Fruit fly (Drosophila melanogaster) whole organism, embryonic: Measurements from ENCODE around the gene trbl.

ENCODE experiments used
- B-H1 ChIP-seq: fragments of 200-800 bp; sonication (Bioruptor generic); IDR thresholded peaks from 3 replicates; pipeline ENCODE4 v1.3.6; 2022; ENCODE audit warnings: missing biosample characterization, missing genetic modification characterization
- CG10209 ChIP-seq: fragments of 200-800 bp; sonication (Bioruptor generic); optimal IDR thresholded peaks from 3 replicates; lab custom pipeline; 2017; ENCODE audit warnings: missing biosample characterization, mild to moderate bottlenecking, missing genetic modification characterization, missing genetic modification reagents
- CG1024 ChIP-seq: fragments of 200-800 bp; sonication (Bioruptor generic); IDR thresholded peaks from 2 replicates; pipeline ENCODE4 v1.3.6; 2022; ENCODE audit warnings: missing biosample characterization, missing genetic modification characterization
- CG11695 ChIP-seq: fragments of 200-800 bp; sonication (Bioruptor generic); IDR thresholded peaks from 3 replicates; pipeline ENCODE4 v1.3.6; 2022; ENCODE audit warnings: missing biosample characterization, missing genetic modification characterization
- CG11696 ChIP-seq: fragments of 200-800 bp; sonication (Bioruptor generic); IDR thresholded peaks from 2 replicates; pipeline ENCODE4 v1.3.6; 2022; ENCODE audit warnings: missing biosample characterization, missing genetic modification characterization
- CG12299 ChIP-seq: fragments of 200-800 bp; sonication (Bioruptor generic); optimal IDR thresholded peaks from 2 replicates; lab custom pipeline; 2018; ENCODE audit warnings: missing biosample characterization, mild to moderate bottlenecking, missing genetic modification characterization
- CG12391 ChIP-seq: fragments of 200-800 bp; sonication (Bioruptor generic); optimal IDR thresholded peaks from 3 replicates; lab custom pipeline; 2018; ENCODE audit warnings: missing biosample characterization, mild to moderate bottlenecking, missing genetic modification characterization, moderate library complexity
- CG15479 ChIP-seq: fragments of 200-800 bp; sonication (Bioruptor generic); optimal IDR thresholded peaks from 3 replicates; lab custom pipeline; 2019; ENCODE audit warnings: missing biosample characterization, mild to moderate bottlenecking, missing genetic modification characterization, moderate library complexity
- CG15601 ChIP-seq: fragments of 200-800 bp; sonication (Bioruptor generic); optimal IDR thresholded peaks from 3 replicates; lab custom pipeline; 2019; ENCODE audit warnings: missing biosample characterization, mild to moderate bottlenecking, missing genetic modification characterization, moderate library complexity
- CG17186 ChIP-seq: fragments of 200-800 bp; sonication (Bioruptor generic); optimal IDR thresholded peaks from 3 replicates; lab custom pipeline; 2017; ENCODE audit warnings: missing biosample characterization, missing genetic modification reagents, missing genetic modification characterization
- CG17568 ChIP-seq: fragments of 200-800 bp; sonication (Bioruptor generic); optimal IDR thresholded peaks from 2 replicates; lab custom pipeline; 2018; ENCODE audit warnings: missing biosample characterization, mild to moderate bottlenecking, missing genetic modification characterization, moderate library complexity
- CG1792 ChIP-seq: fragments of 200-800 bp; sonication (Bioruptor generic); optimal IDR thresholded peaks from 2 replicates; lab custom pipeline; 2016; ENCODE audit warnings: missing biosample characterization, missing genetic modification characterization
- CG1832 ChIP-seq: fragments of 200-800 bp; sonication (Bioruptor generic); optimal IDR thresholded peaks from 2 replicates; lab custom pipeline; 2017; ENCODE audit warnings: missing biosample characterization, mild to moderate bottlenecking, missing genetic modification characterization, inconsistent platforms
- CG18599 ChIP-seq: fragments of 200-800 bp; sonication (Bioruptor generic); optimal IDR thresholded peaks from 3 replicates; lab custom pipeline; 2017; ENCODE audit warnings: missing biosample characterization, missing genetic modification characterization, mild to moderate bottlenecking, moderate library complexity, missing genetic modification reagents
- CG2116 ChIP-seq: fragments of 200-800 bp; sonication (Bioruptor generic); optimal IDR thresholded peaks from 3 replicates; lab custom pipeline; 2018; ENCODE audit warnings: missing biosample characterization, mild to moderate bottlenecking, missing genetic modification characterization
- CG32532 ChIP-seq: fragments of 200-800 bp; sonication (Bioruptor generic); IDR thresholded peaks from 2 replicates; pipeline ENCODE4 v1.3.6; 2022; ENCODE audit warnings: missing biosample characterization, missing genetic modification characterization
- CG3726 ChIP-seq: fragments of 200-800 bp; sonication (Bioruptor generic); IDR thresholded peaks from 3 replicates; pipeline ENCODE4, ENCODE4 v1.3.6; 2022; ENCODE audit warnings: missing biosample characterization, missing genetic modification characterization
- CG6765 ChIP-seq: fragments of 200-800 bp; sonication (Bioruptor generic); optimal IDR thresholded peaks from 3 replicates; lab custom pipeline; 2017; ENCODE audit warnings: missing biosample characterization, mild to moderate bottlenecking, missing genetic modification characterization
- CG7839 ChIP-seq: fragments of 200-800 bp; sonication (Bioruptor generic); optimal IDR thresholded peaks from 3 replicates; lab custom pipeline; 2018; ENCODE audit warnings: missing biosample characterization, mild to moderate bottlenecking, missing genetic modification characterization, moderate library complexity
- CG7987 ChIP-seq: fragments of 200-800 bp; sonication (Bioruptor generic); optimal IDR thresholded peaks from 2 replicates; lab custom pipeline; 2018; ENCODE audit warnings: missing biosample characterization, mild to moderate bottlenecking, missing genetic modification characterization, moderate library complexity
- CG8924 ChIP-seq: fragments of 200-800 bp; optimal IDR thresholded peaks from 3 replicates; lab custom pipeline; 2019; ENCODE audit warnings: missing biosample characterization, mild to moderate bottlenecking, missing genetic modification characterization, moderate library complexity
- CG9609 ChIP-seq: fragments of 200-800 bp; sonication (Bioruptor generic); optimal IDR thresholded peaks from 3 replicates; lab custom pipeline; 2016; ENCODE audit warnings: missing biosample characterization, missing genetic modification characterization
- Dref ChIP-seq: fragments of 200-800 bp; sonication (Bioruptor generic); IDR thresholded peaks from 2 replicates; pipeline ENCODE4 v1.3.6; 2022; ENCODE audit warnings: missing biosample characterization, missing genetic modification characterization
- E2f1 ChIP-seq: fragments of 200-800 bp; sonication (Bioruptor generic); IDR thresholded peaks from 2 replicates; pipeline ENCODE4 v1.3.6; 2022; ENCODE audit warnings: missing biosample characterization, missing genetic modification characterization
- Ets97D ChIP-seq: fragments of 200-800 bp; sonication (Bioruptor generic); optimal IDR thresholded peaks from 3 replicates; lab custom pipeline; 2016; ENCODE audit warnings: missing biosample characterization, missing genetic modification characterization
- H2.0 ChIP-seq: fragments of 200-800 bp; sonication (Bioruptor generic); IDR thresholded peaks from 2 replicates; pipeline ENCODE4 v1.3.6; 2022; ENCODE audit warnings: missing biosample characterization, missing genetic modification characterization
- Kr ChIP-seq: fragments of 200-800 bp; sonication (Bioruptor generic); optimal IDR thresholded peaks from 2 replicates; lab custom pipeline; 2017; ENCODE audit warnings: missing biosample characterization, mild to moderate bottlenecking, missing genetic modification characterization
- Mad ChIP-seq: fragments of 200-800 bp; sonication (Bioruptor generic); optimal IDR thresholded peaks from 2 replicates; lab custom pipeline; 2016; ENCODE audit warnings: missing biosample characterization, missing genetic modification characterization
- NfI ChIP-seq: fragments of 200-800 bp; sonication (Bioruptor generic); optimal IDR thresholded peaks from 3 replicates; lab custom pipeline; 2018; ENCODE audit warnings: missing biosample characterization, mild to moderate bottlenecking, missing genetic modification characterization, moderate library complexity
- Pdp1 ChIP-seq, 2 experiments: fragments of 200-800 bp; sonication (Bioruptor generic); optimal IDR thresholded peaks; 3 replicates each; lab custom pipeline; 2016; ENCODE audit warnings: missing biosample characterization in 2 of 2, missing genetic modification characterization in 2 of 2, mild to moderate bottlenecking in 1 of 2, moderate library complexity in 1 of 2
- aop ChIP-seq: fragments of 200-800 bp; sonication (Bioruptor generic); IDR thresholded peaks from 2 replicates; pipeline ENCODE4 v1.3.6; 2022; ENCODE audit warnings: missing biosample characterization, missing genetic modification characterization
- btn ChIP-seq: fragments of 200-800 bp; sonication (Bioruptor generic); optimal IDR thresholded peaks from 2 replicates; lab custom pipeline; 2016; ENCODE audit warnings: missing biosample characterization, missing genetic modification characterization
- corto ChIP-seq: fragments of 200-800 bp; sonication (Bioruptor generic); optimal IDR thresholded peaks from 2 replicates; lab custom pipeline; 2016; ENCODE audit warnings: missing biosample characterization, mild to moderate bottlenecking, missing genetic modification characterization, moderate library complexity
- da ChIP-seq: fragments of 200-800 bp; sonication (Bioruptor generic); optimal IDR thresholded peaks from 2 replicates; lab custom pipeline; 2016; ENCODE audit warnings: missing biosample characterization, missing genetic modification characterization
- en ChIP-seq: fragments of 200-800 bp; sonication (Bioruptor generic); optimal IDR thresholded peaks from 2 replicates; lab custom pipeline; 2016; ENCODE audit warnings: missing biosample characterization, missing genetic modification characterization
- fru ChIP-seq: fragments of >200 bp; optimal IDR thresholded peaks from 2 replicates; lab custom pipeline; 2017
- ftz-f1 ChIP-seq: fragments of 200-800 bp; sonication (Bioruptor generic); optimal IDR thresholded peaks from 2 replicates; lab custom pipeline; 2016; ENCODE audit warnings: missing biosample characterization, missing genetic modification characterization
- gcm ChIP-seq: fragments of 200-800 bp; sonication (Bioruptor generic); optimal IDR thresholded peaks from 2 replicates; lab custom pipeline; 2019; ENCODE audit warnings: missing biosample characterization, mild to moderate bottlenecking, missing genetic modification characterization, moderate library complexity
- grau ChIP-seq: fragments of 200-800 bp; optimal IDR thresholded peaks from 3 replicates; lab custom pipeline; 2019; ENCODE audit warnings: missing biosample characterization, mild to moderate bottlenecking, missing genetic modification characterization, moderate library complexity
- hb ChIP-seq: fragments of 200-800 bp; sonication (Bioruptor generic); IDR thresholded peaks from 3 replicates; pipeline ENCODE4 v1.3.6; 2022; ENCODE audit warnings: missing biosample characterization, missing genetic modification characterization; ENCODE audit not compliant: partially characterized antibody
- mam ChIP-seq: fragments of 200-800 bp; sonication (Bioruptor generic); optimal IDR thresholded peaks from 3 replicates; lab custom pipeline; 2016; ENCODE audit warnings: missing biosample characterization, missing genetic modification characterization
- repo ChIP-seq: fragments of 200-800 bp; sonication (Bioruptor generic); optimal IDR thresholded peaks from 2 replicates; lab custom pipeline; 2016; ENCODE audit warnings: missing biosample characterization, missing genetic modification characterization
- run ChIP-seq: fragments of 200-800 bp; sonication (Bioruptor generic); optimal IDR thresholded peaks from 3 replicates; lab custom pipeline; 2018; ENCODE audit warnings: missing biosample characterization, mild to moderate bottlenecking, missing genetic modification characterization
- salm ChIP-seq: fragments of 200-800 bp; sonication (Bioruptor generic); optimal IDR thresholded peaks from 2 replicates; lab custom pipeline; 2018; ENCODE audit warnings: missing biosample characterization, mild to moderate bottlenecking, missing genetic modification characterization
- scrt ChIP-seq: fragments of 200-800 bp; sonication (Bioruptor generic); optimal IDR thresholded peaks from 2 replicates; lab custom pipeline; 2018; ENCODE audit warnings: missing biosample characterization, mild to moderate bottlenecking, missing genetic modification characterization, moderate library complexity
- sd ChIP-seq: fragments of 200-800 bp; sonication (Bioruptor generic); optimal IDR thresholded peaks from 3 replicates; lab custom pipeline; 2018; ENCODE audit warnings: missing biosample characterization, mild to moderate bottlenecking, missing genetic modification characterization, moderate library complexity
- sim ChIP-seq: fragments of 200-800 bp; sonication (Bioruptor generic); IDR thresholded peaks from 2 replicates; pipeline ENCODE4 v1.3.6; 2022; ENCODE audit warnings: missing biosample characterization, missing genetic modification characterization
- tio ChIP-seq: fragments of 200-800 bp; sonication (Bioruptor generic); optimal IDR thresholded peaks from 2 replicates; lab custom pipeline; 2017; ENCODE audit warnings: missing biosample characterization, missing genetic modification characterization, inconsistent platforms
- unpg ChIP-seq: fragments of 200-800 bp; sonication (Bioruptor generic); optimal IDR thresholded peaks from 3 replicates; lab custom pipeline; 2018; ENCODE audit warnings: missing biosample characterization, mild to moderate bottlenecking, missing genetic modification characterization, moderate library complexity

The trbl gene

DNA sequence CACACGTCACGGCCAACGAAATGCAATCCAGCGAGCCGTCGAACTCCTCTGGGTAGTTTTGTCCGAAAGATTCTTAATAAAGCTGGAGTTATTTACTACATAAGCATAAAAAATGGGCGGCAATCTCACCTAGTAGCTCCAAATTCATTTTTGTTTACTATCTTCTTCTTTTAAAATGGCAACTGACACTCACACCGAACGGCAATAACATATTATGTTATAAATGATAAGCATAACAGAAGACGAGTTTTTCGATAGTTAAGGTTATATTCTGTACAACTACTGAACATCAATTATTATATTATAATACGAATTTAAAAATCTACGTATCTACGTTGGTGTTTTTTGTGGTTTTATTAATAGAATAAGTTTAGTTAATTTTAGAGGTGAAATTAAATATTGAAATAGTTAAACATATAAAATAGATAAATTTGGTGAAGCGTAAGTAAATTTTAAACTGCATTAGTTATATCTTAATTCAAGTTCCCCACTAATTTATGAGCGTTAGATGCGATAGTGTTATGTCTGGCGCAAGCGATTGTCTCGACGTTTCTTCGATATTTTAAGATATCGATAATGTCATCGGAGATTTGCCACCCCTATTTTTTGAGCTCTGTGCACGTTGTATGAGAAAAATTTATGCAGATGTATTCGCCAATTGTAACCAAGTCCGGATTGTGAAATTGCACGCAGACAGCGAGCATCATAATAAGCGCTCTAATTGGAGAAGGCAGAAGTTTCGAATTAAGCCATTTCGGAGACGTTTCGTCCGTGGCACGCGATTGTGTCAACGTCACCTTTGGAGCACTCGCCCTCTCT, 53.4 kb downstream of the trbl start, which contains the start of the genes Rbbp5 and eRF1 (continued):
- TF ChIP-seq corto (GFP tag; lab: Kevin White, UChicago) = peak; percentile 53
- TF ChIP-seq Ets97D (GFP tag; lab: Kevin White, UChicago) = peak; percentile 54
- no peak for TF ChIP-seq btn (GFP tag; lab: Kevin White, UChicago)
- no peak for TF ChIP-seq ftz-f1
- TF ChIP-seq CG1832 (GFP tag; lab: Kevin White, UChicago) = no peak
- TF ChIP-seq CG15601 (tag; lab: Kevin White, UChicago) = peak; percentile 59
- TF ChIP-seq CG11696 (GFP tag; lab: Robert Waterston, UW) = 0 out of 2 replicates have a peak, but pooled peaks have one; percentile 22
- TF ChIP-seq CG3726 (GFP tag; lab: Robert Waterston, UW) = peak; percentile 59; the same call in 1 of the 3 replicates
- TF ChIP-seq Kr (GFP tag; lab: Kevin White, UChicago) = no peak
- TF ChIP-seq Dref (GFP tag; lab: Robert Waterston, UW) = peak; percentile 92
- peak; percentile 85 for TF ChIP-seq hb (GFP tag; lab: Robert Waterston, UW)
- no peak for TF ChIP-seq tio (GFP tag; lab: Kevin White, UChicago)
- TF ChIP-seq unpg (GFP tag; lab: Kevin White, UChicago) = peak; percentile 73
- peak; percentile 76 for TF ChIP-seq E2f1 (GFP tag; lab: Robert Waterston, UW)
- TF ChIP-seq CG12391 (tag; lab: Kevin White, UChicago) = peak; percentile 93
- no peak for TF ChIP-seq da (GFP tag; lab: Kevin White, UChicago)
- peak; percentile 63 for TF ChIP-seq NfI (GFP tag; lab: Kevin White, UChicago)
- no peak for TF ChIP-seq salm (tag; lab: Kevin White, UChicago)
- peak; percentile 48 for TF ChIP-seq CG17186
- no peak for TF ChIP-seq sim (GFP tag; lab: Robert Waterston, UW)
- TF ChIP-seq CG15479 (GFP tag; lab: Kevin White, UChicago) = peak; percentile 74
- TF ChIP-seq en (GFP tag; lab: Kevin White, UChicago) = no peak
- 0 out of 3 replicates have a peak, but pooled peaks have one; percentile 10 for TF ChIP-seq CG11695 (GFP tag; lab: Robert Waterston, UW)
- no peak for TF ChIP-seq sd (tag; lab: Kevin White, UChicago)
- TF ChIP-seq H2.0 (GFP tag; lab: Robert Waterston, UW) = no peak; the same call in 1 of the 2 replicates
- peak; percentile 55 for TF ChIP-seq CG9609 (GFP tag; lab: Kevin White, UChicago)
- TF ChIP-seq gcm (GFP tag; lab: Kevin White, UChicago) = no peak
- TF ChIP-seq grau (tag; lab: Kevin White, UChicago) = peak; percentile 81
- no peak for TF ChIP-seq repo (GFP tag; lab: Kevin White, UChicago)
- no peak for TF ChIP-seq fru (lab: Kevin White, UChicago)
- TF ChIP-seq CG2116 (GFP tag; lab: Kevin White, UChicago) = peak; percentile 78
- TF ChIP-seq CG17568 (GFP tag; lab: Kevin White, UChicago) = no peak
- no peak for TF ChIP-seq scrt (GFP tag; lab: Kevin White, UChicago)
- no peak for TF ChIP-seq run (tag; lab: Kevin White, UChicago)
- TF ChIP-seq CG6765 = no peak
- TF ChIP-seq mam (GFP tag; lab: Kevin White, UChicago) = peak; percentile 81
- TF ChIP-seq CG8924 (tag; lab: Kevin White, UChicago) = peak; percentile 85
- no peak for TF ChIP-seq CG1792
- TF ChIP-seq aop (GFP tag; lab: Robert Waterston, UW) = no peak
- TF ChIP-seq CG7839 (tag; lab: Kevin White, UChicago) = no peak
- peak; percentile 54 for TF ChIP-seq Mad (GFP tag; lab: Kevin White, UChicago)
- TF ChIP-seq B-H1 = peak; percentile 63; the same call in 2 of the 3 replicates
- peak; percentile 42; the same call in 1 of the 2 replicates for TF ChIP-seq CG1024
- TF ChIP-seq CG10209 (GFP tag; lab: Kevin White, UChicago) = peak; percentile 62
- no peak for TF ChIP-seq CG7987 (GFP tag; lab: Kevin White, UChicago)
- peak; percentile 87 for TF ChIP-seq CG32532
- peak; percentile 53 to 61 for TF ChIP-seq Pdp1 (GFP tag; optimal IDR thresholded peaks at IDR 0.05; lab: Kevin White, UChicago)
- no peak for TF ChIP-seq CG18599
- TF ChIP-seq CG12299 = peak; percentile 58
